Worm (Caenorhabditis elegans) whole organism, L4 larva: Measurements from ENCODE around the gene C07A9.9.
A peak's percentile ranks its signal among the peaks of the same experiment; 100 is the strongest.

Source experiments
- F10B5.3 ChIP-seq: sonication (generic microtip); optimal IDR thresholded peaks from 2 replicates; lab custom pipeline; 2016; ENCODE audit warnings: mild to moderate bottlenecking, missing genetic modification characterization, missing compliant biosample characterization
- F37D6.2 ChIP-seq: sonication (generic microtip); optimal IDR thresholded peaks from 2 replicates; lab custom pipeline; 2016; ENCODE audit warnings: mild to moderate bottlenecking, missing genetic modification characterization, missing compliant biosample characterization
- F44E2.7 ChIP-seq: fragments of 200-800 bp; sonication (Bioruptor generic); IDR thresholded peaks from 2 replicates; pipeline ENCODE4 v2.1.2; 2022; ENCODE audit warnings: missing genetic modification characterization, missing compliant biosample characterization
- R02D3.7 ChIP-seq: fragments of 150-350 bp; sonication (generic microtip); optimal IDR thresholded peaks from 3 replicates; lab custom pipeline; 2014; ENCODE audit warnings: missing biosample characterization, missing genetic modification characterization
- T20F7.1 ChIP-seq: fragments of 200-800 bp; sonication (Bioruptor generic); optimal IDR thresholded peaks from 2 replicates; lab custom pipeline; 2018; ENCODE audit warnings: mild to moderate bottlenecking, missing genetic modification characterization, missing compliant biosample characterization
- T26A8.4 ChIP-seq: fragments of 200-800 bp; sonication (Bioruptor generic); IDR thresholded peaks from 2 replicates; pipeline ENCODE4 v1.3.6; 2022; ENCODE audit warnings: missing genetic modification characterization, missing compliant biosample characterization
- Y75B8A.6 ChIP-seq: fragments of 200-800 bp; sonication (Bioruptor generic); IDR thresholded peaks from 2 replicates; pipeline ENCODE4 v1.3.6; 2022; ENCODE audit warnings: missing genetic modification reagents, missing genetic modification characterization, missing compliant biosample characterization
- arid-1 ChIP-seq: fragments of 200-800 bp; sonication (Bioruptor generic); conservative IDR thresholded peaks from 2 replicates; pipeline ENCODE4 v1.3.6; 2022; ENCODE audit warnings: missing genetic modification reagents, missing genetic modification characterization, missing compliant biosample characterization
- ceh-32 ChIP-seq: sonication (generic microtip); optimal IDR thresholded peaks from 2 replicates; lab custom pipeline; 2016; ENCODE audit warnings: mild to moderate bottlenecking, missing genetic modification characterization, missing compliant biosample characterization; ENCODE audit not compliant: poor library complexity
- cey-2 ChIP-seq: sonication (generic microtip); optimal IDR thresholded peaks from 3 replicates; lab custom pipeline; 2017; ENCODE audit warnings: missing genetic modification characterization, mild to moderate bottlenecking, missing compliant biosample characterization, antibody characterized with exemption, borderline replicate concordance; ENCODE audit not compliant: insufficient read depth
- ctbp-1 ChIP-seq: fragments of 200-800 bp; sonication (Bioruptor generic); IDR thresholded peaks from 2 replicates; pipeline ENCODE4 v1.3.6; 2022; ENCODE audit warnings: missing genetic modification reagents, missing genetic modification characterization, missing compliant biosample characterization
- daf-12 ChIP-seq: fragments of 150-350 bp; optimal IDR thresholded peaks from 2 replicates; lab custom pipeline; 2014; ENCODE audit warnings: missing biosample characterization, missing genetic modification reagents, missing genetic modification characterization
- daf-16 ChIP-seq, 3 experiments: sonication (generic microtip); optimal IDR thresholded peaks; 2 replicates each; lab custom pipeline; 2016 to 2017; ENCODE audit warnings: missing genetic modification characterization in 3 of 3, missing genetic modification reagents in 3 of 3, mild to moderate bottlenecking in 2 of 3, missing compliant biosample characterization in 2 of 3, missing biosample characterization in 1 of 3, moderate library complexity in 1 of 3
- daf-19 ChIP-seq: fragments of 200-800 bp; sonication (Bioruptor generic); conservative IDR thresholded peaks from 2 replicates; pipeline ENCODE4 v1.3.6; 2022; ENCODE audit warnings: missing genetic modification characterization, missing compliant biosample characterization
- daf-8 ChIP-seq: fragments of 200-800 bp; sonication (Bioruptor generic); IDR thresholded peaks from 2 replicates; pipeline ENCODE4 v1.3.6; 2022; ENCODE audit warnings: missing genetic modification characterization, missing compliant biosample characterization
- dmd-6 ChIP-seq: fragments of 200-800 bp; sonication (Bioruptor generic); IDR thresholded peaks from 2 replicates; pipeline ENCODE4 v1.3.6; 2022; ENCODE audit warnings: missing genetic modification reagents, missing genetic modification characterization, missing compliant biosample characterization
- dmd-8 ChIP-seq: fragments of 200-800 bp; sonication (Bioruptor generic); IDR thresholded peaks from 2 replicates; pipeline ENCODE4 v1.3.6; 2022; ENCODE audit warnings: missing genetic modification characterization, missing compliant biosample characterization
- duxl-1 ChIP-seq: sonication (generic microtip); optimal IDR thresholded peaks from 2 replicates; lab custom pipeline; 2016; ENCODE audit warnings: mild to moderate bottlenecking, missing genetic modification characterization, moderate library complexity, missing compliant biosample characterization; ENCODE audit not compliant: poor library complexity
- dve-1 ChIP-seq: sonication (generic microtip); optimal IDR thresholded peaks from 2 replicates; lab custom pipeline; 2017; ENCODE audit warnings: antibody characterized with exemption, mild to moderate bottlenecking, missing genetic modification characterization, missing compliant biosample characterization; ENCODE audit not compliant: insufficient read depth
- hif-1 ChIP-seq, 2 experiments: sonication (generic microtip); optimal IDR thresholded peaks; 2 replicates each; lab custom pipeline; 2016 to 2017; ENCODE audit warnings: missing compliant biosample characterization in 2 of 2, missing genetic modification characterization in 2 of 2, missing genetic modification reagents in 2 of 2, missing genotype in 2 of 2, mild to moderate bottlenecking in 1 of 2
- hlh-11 ChIP-seq: fragments of 200-800 bp; sonication (Bioruptor generic); optimal IDR thresholded peaks from 2 replicates; lab custom pipeline; 2018; ENCODE audit warnings: mild to moderate bottlenecking, missing genetic modification characterization, missing compliant biosample characterization
- hlh-30 ChIP-seq: sonication (generic microtip); optimal IDR thresholded peaks from 2 replicates; lab custom pipeline; 2017; ENCODE audit warnings: antibody characterized with exemption, mild to moderate bottlenecking, missing genetic modification characterization, missing compliant biosample characterization; ENCODE audit not compliant: insufficient read depth
- hmg-1.1 ChIP-seq: fragments of 200-800 bp; sonication (Bioruptor generic); IDR thresholded peaks from 2 replicates; pipeline ENCODE4 v1.3.6; 2022; ENCODE audit warnings: missing genetic modification reagents, missing genetic modification characterization, missing compliant biosample characterization
- lin-1 ChIP-seq: fragments of 200-800 bp; sonication (Bioruptor generic); IDR thresholded peaks from 2 replicates; pipeline ENCODE4 v1.3.6; 2022; ENCODE audit warnings: missing genetic modification reagents, missing genetic modification characterization, missing compliant biosample characterization
- lin-29 ChIP-seq: fragments of 200-800 bp; sonication (Bioruptor generic); IDR thresholded peaks from 2 replicates; pipeline ENCODE4 v1.3.6; 2022; ENCODE audit warnings: missing genetic modification reagents, missing genetic modification characterization, missing compliant biosample characterization
- lir-3 ChIP-seq: sonication (generic microtip); optimal IDR thresholded peaks from 2 replicates; lab custom pipeline; 2016; ENCODE audit warnings: mild to moderate bottlenecking, missing genetic modification characterization, missing compliant biosample characterization
- madf-5 ChIP-seq, 2 experiments: fragments of 200-800 bp; sonication (Bioruptor generic); IDR thresholded peaks; 2 replicates each; pipeline ENCODE4 v1.3.6; 2022; ENCODE audit warnings: missing compliant biosample characterization in 2 of 2, missing genetic modification characterization in 2 of 2
- mep-1 ChIP-seq: fragments of 150-350 bp; sonication (generic microtip); optimal IDR thresholded peaks from 3 replicates; lab custom pipeline; 2014; ENCODE audit warnings: missing biosample characterization, missing genetic modification characterization
- mes-2 ChIP-seq: sonication (generic microtip); optimal IDR thresholded peaks from 2 replicates; lab custom pipeline; 2016; ENCODE audit warnings: missing genotype, mild to moderate bottlenecking, missing genetic modification characterization, missing compliant biosample characterization; ENCODE audit not compliant: poor library complexity, severe bottlenecking
- mxl-3 ChIP-seq: fragments of 200-800 bp; sonication (Bioruptor generic); optimal IDR thresholded peaks from 2 replicates; lab custom pipeline; 2018; ENCODE audit warnings: mild to moderate bottlenecking, missing genetic modification characterization, missing compliant biosample characterization
- nhr-102 ChIP-seq: sonication (generic microtip); optimal IDR thresholded peaks from 2 replicates; lab custom pipeline; 2016; ENCODE audit warnings: mild to moderate bottlenecking, missing genetic modification characterization, moderate library complexity, missing compliant biosample characterization
- nhr-11 ChIP-seq: fragments of 150-350 bp; optimal IDR thresholded peaks from 2 replicates; lab custom pipeline; 2014; ENCODE audit warnings: missing biosample characterization, missing genetic modification characterization
- nhr-41 ChIP-seq: fragments of 200-800 bp; sonication (Bioruptor generic); IDR thresholded peaks from 2 replicates; pipeline ENCODE4 v1.3.6; 2022; ENCODE audit warnings: missing genetic modification reagents, missing genetic modification characterization, missing compliant biosample characterization
- nhr-42 ChIP-seq: fragments of 200-800 bp; sonication (Bioruptor generic); IDR thresholded peaks from 2 replicates; pipeline ENCODE4 v1.3.6; 2022; ENCODE audit warnings: missing genetic modification characterization, missing compliant biosample characterization
- nhr-48 ChIP-seq: sonication (generic microtip); optimal IDR thresholded peaks from 2 replicates; lab custom pipeline; 2016; ENCODE audit warnings: mild to moderate bottlenecking, missing genetic modification characterization, missing compliant biosample characterization
- nhr-6 ChIP-seq: fragments of 150-350 bp; optimal IDR thresholded peaks from 2 replicates; lab custom pipeline; 2014; ENCODE audit warnings: missing biosample characterization, missing genetic modification characterization
- rbr-2 ChIP-seq: sonication (generic microtip); optimal IDR thresholded peaks from 2 replicates; lab custom pipeline; 2016; ENCODE audit warnings: missing genotype, missing genetic modification characterization, missing compliant biosample characterization
- set-16 ChIP-seq: fragments of 200-800 bp; sonication (Bioruptor generic); IDR thresholded peaks from 2 replicates; pipeline ENCODE4 v1.3.6; 2022; ENCODE audit warnings: missing genetic modification reagents, missing genetic modification characterization, missing compliant biosample characterization
- snpc-4 ChIP-seq: fragments of 150-350 bp; optimal IDR thresholded peaks from 2 replicates; lab custom pipeline; 2014; ENCODE audit warnings: missing biosample characterization, missing genetic modification characterization
- tra-1 ChIP-seq: fragments of 200-800 bp; sonication (Bioruptor generic); IDR thresholded peaks from 2 replicates; pipeline ENCODE4 v1.3.6; 2022; ENCODE audit warnings: missing genetic modification reagents, missing genetic modification characterization, missing compliant biosample characterization
- unc-130 ChIP-seq: sonication (generic microtip); optimal IDR thresholded peaks from 2 replicates; lab custom pipeline; 2016; ENCODE audit warnings: missing genetic modification reagents, missing genetic modification characterization, missing compliant biosample characterization
- unc-39 ChIP-seq: sonication (generic microtip); optimal IDR thresholded peaks from 2 replicates; lab custom pipeline; 2017; ENCODE audit warnings: missing biosample characterization, missing genetic modification characterization
- zip-11 ChIP-seq: fragments of 200-800 bp; sonication (Bioruptor generic); IDR thresholded peaks from 2 replicates; pipeline ENCODE4 v1.3.6; 2022; ENCODE audit warnings: missing genetic modification characterization, missing compliant biosample characterization

C07A9.9 gene

DNA sequence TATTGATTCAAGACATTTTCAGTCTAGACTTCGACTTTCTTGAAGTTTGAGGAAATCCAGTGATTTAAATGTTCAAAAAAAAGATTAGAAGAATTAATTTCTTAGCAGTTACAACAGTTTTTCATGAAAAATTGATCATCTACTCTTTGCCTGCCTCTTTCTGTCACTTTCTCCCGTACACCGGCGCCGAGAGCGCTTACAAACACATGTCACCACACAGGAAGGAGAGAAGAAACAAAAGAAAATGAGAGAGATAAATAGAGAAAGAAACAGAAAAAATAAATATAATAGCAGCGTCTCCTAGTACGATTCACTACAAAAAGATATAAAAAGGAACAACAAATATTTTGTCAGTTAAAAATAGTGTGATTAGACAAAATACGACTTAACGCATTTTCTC lies 773 bp downstream of the C07A9.9 start (continued):
- TF ChIP-seq snpc-4 (tag; lab: Kevin White, UChicago) (no peak), set-16 (GFP tag; lab: Robert Waterston, UW) (no peak), dmd-8 (GFP tag; lab: Robert Waterston, UW) (no peak)
- TF ChIP-seq, all 104 proteins: peak for 15

DNA sequence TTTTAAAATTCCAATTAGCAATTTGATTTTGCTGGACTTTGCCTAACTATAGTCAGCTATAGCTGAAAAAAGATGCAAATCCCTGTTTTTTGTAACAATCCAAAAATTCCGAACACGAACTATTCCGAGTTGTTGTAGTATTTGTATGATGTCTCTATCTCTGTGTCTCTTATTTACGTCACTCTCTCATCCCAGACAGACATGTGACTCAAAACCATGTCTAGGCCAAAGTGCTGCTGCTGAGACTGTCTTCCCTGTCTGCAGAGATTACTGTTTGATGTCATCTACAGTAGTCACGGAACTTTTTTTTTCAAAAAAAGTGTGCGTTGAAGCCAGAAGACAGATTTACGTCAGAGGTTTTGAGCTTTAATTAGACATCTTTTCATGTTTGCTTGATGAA lies 1.2 kb downstream of the C07A9.9 start:
- TF ChIP-seq dmd-6 (GFP tag; lab: Robert Waterston, UW) (peak; percentile 53), daf-8 (GFP tag; lab: Robert Waterston, UW) (no peak), T26A8.4 (GFP tag; lab: Robert Waterston, UW) (no peak), mes-2 (peak; percentile 35), daf-16 (GFP tag; optimal IDR thresholded peaks at IDR 0.05; lab: Kevin White, UChicago) (no peak), daf-16 (tag; optimal IDR thresholded peaks at IDR 0.05; lab: Kevin White, UChicago) (peak; percentile 59), hlh-30 (tag; lab: Kevin White, UChicago) (peak; percentile 81), nhr-6 (tag; lab: Kevin White, UChicago) (peak; percentile 55), hlh-11 (tag; lab: Kevin White, UChicago) (peak; percentile 17), nhr-42 (GFP tag; lab: Robert Waterston, UW) (0 out of 2 replicates have a peak, but pooled peaks have one; percentile 47), daf-12 (no peak), arid-1 (GFP tag; lab: Robert Waterston, UW) (0 out of 2 replicates have a peak, but pooled peaks have one; percentile 11), nhr-11 (tag; lab: Kevin White, UChicago) (no peak), dve-1 (peak; percentile 10)

DNA sequence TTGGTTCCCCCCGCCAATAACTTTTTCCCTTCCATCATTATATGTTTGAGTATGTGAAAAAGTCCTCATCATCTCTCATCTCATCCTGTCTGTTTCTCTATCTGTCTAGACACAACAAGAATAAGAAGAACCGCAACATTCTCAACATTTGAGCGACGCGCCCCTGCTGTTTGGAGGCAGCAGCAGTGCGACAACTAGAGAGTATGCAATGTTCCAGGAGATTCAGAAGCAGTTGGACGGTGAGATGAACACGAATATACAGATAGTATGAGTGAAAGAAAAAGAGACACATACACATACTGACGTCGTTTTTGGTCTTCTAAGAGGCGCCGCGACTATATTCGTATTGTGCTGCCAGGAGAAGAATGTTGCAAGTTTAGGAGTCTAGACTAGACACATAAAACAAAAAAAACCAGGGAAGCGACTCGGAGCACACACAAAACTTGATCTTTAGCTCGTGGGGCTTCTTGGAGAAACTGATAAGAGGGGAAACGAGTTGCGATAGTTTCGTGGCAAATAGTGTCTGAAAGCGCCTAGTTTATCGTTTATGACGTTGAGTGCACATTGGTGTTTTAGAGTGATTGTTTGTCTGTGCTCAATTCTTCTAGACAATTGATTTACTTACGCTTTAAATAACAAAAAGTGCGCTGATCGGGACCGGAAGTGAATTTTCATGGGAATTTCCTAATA lies 1.8 kb downstream of the C07A9.9 start:
- no peak for TF ChIP-seq tra-1 (GFP tag; lab: Robert Waterston, UW)
- no peak for TF ChIP-seq nhr-41 (GFP tag; lab: Robert Waterston, UW)
- no peak for TF ChIP-seq F10B5.3 (tag; lab: Kevin White, UChicago)
- TF ChIP-seq lin-29 (GFP tag; lab: Robert Waterston, UW), result no peak
- TF ChIP-seq nhr-48 (tag; lab: Kevin White, UChicago), result no peak
- TF ChIP-seq dve-1, result peak; percentile 56
- TF ChIP-seq mxl-3 (GFP tag; lab: Kevin White, UChicago), result peak; percentile 49
- TF ChIP-seq rbr-2 (tag; lab: Kevin White, UChicago), result peak; percentile 18
- TF ChIP-seq zip-11 (GFP tag; lab: Robert Waterston, UW), result no peak
- no peak for TF ChIP-seq nhr-11 (tag; lab: Kevin White, UChicago)
- TF ChIP-seq hif-1 (tag; optimal IDR thresholded peaks at IDR 0.05; lab: Kevin White, UChicago), result peak in 1 of 2 experiments; percentile 23
- TF ChIP-seq lin-1 (GFP tag; lab: Robert Waterston, UW), result 0 out of 2 replicates have a peak, but pooled peaks have one; percentile 24
- TF ChIP-seq ceh-32 (tag; lab: Kevin White, UChicago), result no peak
- TF ChIP-seq daf-12, result no peak
- TF ChIP-seq hmg-1.1 (GFP tag; lab: Robert Waterston, UW), result peak; percentile 59; the same call in 1 of the 2 replicates
- no peak for TF ChIP-seq unc-39 (tag; lab: Kevin White, UChicago)
- TF ChIP-seq mep-1 (tag; lab: Kevin White, UChicago), result no peak
- no peak for TF ChIP-seq unc-130 (GFP tag; lab: Kevin White, UChicago)
- no peak for TF ChIP-seq F44E2.7 (GFP tag; lab: Robert Waterston, UW)
- no peak for TF ChIP-seq nhr-42 (GFP tag; lab: Robert Waterston, UW)
- no peak for TF ChIP-seq nhr-102 (tag; lab: Kevin White, UChicago)
- 0 out of 2 replicates have a peak, but pooled peaks have one; percentile 21 for TF ChIP-seq ctbp-1 (GFP tag; lab: Robert Waterston, UW)
- no peak for TF ChIP-seq duxl-1 (tag; lab: Kevin White, UChicago)
- TF ChIP-seq F37D6.2 (tag; lab: Kevin White, UChicago), result peak; percentile 31
- no peak for TF ChIP-seq madf-5 (GFP tag; IDR thresholded peaks at IDR 0.05; lab: Robert Waterston, UW)
- TF ChIP-seq snpc-4 (tag; lab: Kevin White, UChicago), result no peak
- TF ChIP-seq lir-3 (tag; lab: Kevin White, UChicago), result no peak
- no peak for TF ChIP-seq cey-2
- TF ChIP-seq mes-2, result no peak
- TF ChIP-seq Y75B8A.6, result no peak
- no peak for TF ChIP-seq T20F7.1 (GFP tag; lab: Kevin White, UChicago)
- no peak for TF ChIP-seq nhr-6 (tag; lab: Kevin White, UChicago)
- no peak for TF ChIP-seq R02D3.7
- no peak for TF ChIP-seq daf-19 (GFP tag; lab: Robert Waterston, UW)
